Worm (Caenorhabditis elegans): Measurements from ENCODE around the gene F40F12.3.

DNA sequence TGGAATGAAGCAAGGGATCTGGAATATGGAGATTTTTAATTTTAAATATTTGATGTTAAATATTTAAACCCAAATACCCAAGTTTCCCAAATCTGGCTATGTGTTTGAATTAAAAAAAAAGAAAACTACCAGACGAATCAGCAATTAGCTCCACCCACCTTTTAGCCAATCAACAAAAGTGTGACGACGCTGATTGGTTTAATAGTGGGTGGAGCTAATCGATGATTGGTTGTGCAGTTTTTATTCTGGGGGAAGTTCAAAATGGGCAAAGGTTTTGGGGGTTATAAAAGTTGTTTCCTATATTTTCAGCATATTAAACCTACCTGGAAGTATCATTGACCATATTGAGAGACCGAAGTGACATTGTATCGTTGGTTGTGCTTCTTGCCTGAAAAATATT, 46.1 kb downstream of the F40F12.3 start:
- TF ChIP-seq sptf-1 (tag; optimal IDR thresholded peaks at IDR 0.05) (no peak), mep-1 (tag; optimal IDR thresholded peaks at IDR 0.05) (no peak), elt-3 (tag; optimal IDR thresholded peaks at IDR 0.05) (no peak), unc-39 (tag; optimal IDR thresholded peaks at IDR 0.05) (no peak), hlh-1 (tag; optimal IDR thresholded peaks at IDR 0.05) (no peak), nhr-237 (tag; optimal IDR thresholded peaks at IDR 0.05) (no peak), elt-1 (tag; optimal IDR thresholded peaks at IDR 0.05; ENCODE audit: borderline replicate concordance, insufficient read depth) (no peak), nhr-2 (tag; optimal IDR thresholded peaks at IDR 0.05) (no peak), blmp-1 (tag; optimal IDR thresholded peaks at IDR 0.05) (no peak), ceh-39 (tag; optimal IDR thresholded peaks at IDR 0.05) (no peak), snpc-4 (tag; optimal IDR thresholded peaks at IDR 0.05) (no peak), ces-1 (GFP tag; optimal IDR thresholded peaks at IDR 0.05) (no peak)

All from whole organism, mixed stage, embryonic.